Worm (Caenorhabditis elegans): ENCODE data around the gene F26F2.10.

The F26F2.10 gene

ce11 chrV:20634330-20634729 lies 39.7 kb upstream of the F26F2.10 start, which contains the start of gene F46B3.16:
Gene F46B3.16, plus strand, starts transcription at chrV:20634630.
- TF ChIP-seq ces-1 (GFP tag; optimal IDR thresholded peaks at IDR 0.05) (no peak), C04F5.9 (tag; optimal IDR thresholded peaks at IDR 0.05) (no peak), tbx-2 (tag; optimal IDR thresholded peaks at IDR 0.05) (no peak), zag-1 (tag; optimal IDR thresholded peaks at IDR 0.05) (no peak), nhr-71 (tag; optimal IDR thresholded peaks at IDR 0.05) (no peak), swsn-7 (tag; optimal IDR thresholded peaks at IDR 0.05) (no peak), nhr-76 (tag; optimal IDR thresholded peaks at IDR 0.05) (no peak), pqm-1 (tag; optimal IDR thresholded peaks at IDR 0.05) (no peak), snu-23 (GFP tag; optimal IDR thresholded peaks at IDR 0.05) (no peak), mab-9 (GFP tag; IDR thresholded peaks at IDR 0.05) (no peak), unc-86 (tag; optimal IDR thresholded peaks at IDR 0.05) (no peak), ama-1 (optimal IDR thresholded peaks at IDR 0.05) (no peak), skn-1 (tag; optimal IDR thresholded peaks at IDR 0.05) (no peak), blmp-1 (tag; optimal IDR thresholded peaks at IDR 0.05) (no peak), alr-1 (tag; optimal IDR thresholded peaks at IDR 0.05; ENCODE audit: borderline replicate concordance) (no peak), nhr-90 (tag; optimal IDR thresholded peaks at IDR 0.05; ENCODE audit: poor library complexity) (no peak), egl-27 (tag; optimal IDR thresholded peaks at IDR 0.05) (no peak), lin-13 (GFP tag; optimal IDR thresholded peaks at IDR 0.05) (no peak)

ce11 chrV:20633619-20634018 lies 39.0 kb upstream of the F26F2.10 start, which contains the start of gene F46B3.15:
Gene F46B3.15, minus strand, starts transcription at chrV:20633719.
- no peak for TF ChIP-seq sptf-1 (tag; optimal IDR thresholded peaks at IDR 0.05)
- TF ChIP-seq efl-3 (GFP tag; optimal IDR thresholded peaks at IDR 0.05), result no peak
- TF ChIP-seq tlp-1 (tag; optimal IDR thresholded peaks at IDR 0.05), result no peak
- TF ChIP-seq hpl-2 (GFP tag; optimal IDR thresholded peaks at IDR 0.05), result no peak
- TF ChIP-seq irx-1 (tag; optimal IDR thresholded peaks at IDR 0.05), result no peak
- TF ChIP-seq mep-1 (tag; optimal IDR thresholded peaks at IDR 0.05), result no peak
- TF ChIP-seq zip-4 (GFP tag; optimal IDR thresholded peaks at IDR 0.05), result no peak
- TF ChIP-seq grh-1 (GFP tag; IDR thresholded peaks at IDR 0.05), result no peak
- TF ChIP-seq aly-2 (tag; optimal IDR thresholded peaks at IDR 0.05), result no peak

- TF ChIP-seq nhr-11 (tag; optimal IDR thresholded peaks at IDR 0.05) (no peak), nhr-12 (tag; optimal IDR thresholded peaks at IDR 0.05) (no peak), unc-86 (tag; optimal IDR thresholded peaks at IDR 0.05) (no peak), ets-5 (GFP tag; IDR thresholded peaks at IDR 0.05) (no peak), mab-9 (GFP tag; IDR thresholded peaks at IDR 0.05) (no peak), nhr-85 (tag) (no peak), ama-1 (optimal IDR thresholded peaks at IDR 0.05) (no peak)
Observed at ce11 chrV:20631255-20631654, 36.6 kb upstream of the F26F2.10 start, which contains the start of gene F46B3.14. Gene F46B3.14, minus strand, starts transcription at chrV:20631355.

- TF ChIP-seq mdl-1 (tag; optimal IDR thresholded peaks at IDR 0.05), result no peak
- no peak for TF ChIP-seq zag-1 (tag; optimal IDR thresholded peaks at IDR 0.05)
- TF ChIP-seq unc-86 (tag; optimal IDR thresholded peaks at IDR 0.05), result no peak
- no peak for TF ChIP-seq ets-5 (GFP tag; IDR thresholded peaks at IDR 0.05)
- no peak for TF ChIP-seq F16B12.6 (tag; optimal IDR thresholded peaks at IDR 0.05)
Observed at ce11 chrV:20626043-20626761, 31.6 kb upstream of the F26F2.10 start, which contains the start of the genes F46B3.9 and srz-18. Gene F46B3.9, minus strand, starts transcription at chrV:20626143. Gene srz-18, plus strand, starts transcription at chrV:20626711.

- TF ChIP-seq elt-2 (tag; optimal IDR thresholded peaks at IDR 0.05) (no peak), F16B12.6 (tag; optimal IDR thresholded peaks at IDR 0.05) (no peak), hlh-4 (tag; optimal IDR thresholded peaks at IDR 0.05) (no peak), vab-15 (tag; optimal IDR thresholded peaks at IDR 0.05) (no peak), fkh-4 (tag; optimal IDR thresholded peaks at IDR 0.05; ENCODE audit: borderline replicate concordance) (no peak), jun-1 (tag; optimal IDR thresholded peaks at IDR 0.05) (no peak), ces-1 (GFP tag; optimal IDR thresholded peaks at IDR 0.05) (no peak), nhr-237 (tag; optimal IDR thresholded peaks at IDR 0.05) (no peak), lin-15B (tag; optimal IDR thresholded peaks at IDR 0.05) (no peak), unc-130 (tag; optimal IDR thresholded peaks at IDR 0.05) (no peak), elt-3 (tag; optimal IDR thresholded peaks at IDR 0.05) (no peak), lin-13 (GFP tag; optimal IDR thresholded peaks at IDR 0.05) (no peak), C16A3.4 (tag; optimal IDR thresholded peaks at IDR 0.05) (no peak), sox-4 (tag; optimal IDR thresholded peaks at IDR 0.05) (no peak), lin-35 (GFP tag; optimal IDR thresholded peaks at IDR 0.05) (no peak)
Observed at ce11 chrV:20625260-20625659, 30.6 kb upstream of the F26F2.10 start.
